Fruit fly (Drosophila melanogaster) whole organism, wandering third instar larva: Measurements from ENCODE around the gene srp.
A peak's percentile ranks its signal among the peaks of the same experiment; 100 is the strongest.

Source experiments
- Abd-B ChIP-seq: fragments of >200 bp; optimal IDR thresholded peaks from 2 replicates; lab custom pipeline; 2017; ENCODE audit warnings: missing biosample characterization, missing genetic modification characterization
- CG32264 ChIP-seq: fragments of 200-800 bp; sonication (Bioruptor generic); optimal IDR thresholded peaks from 2 replicates; lab custom pipeline; 2016; ENCODE audit warnings: missing biosample characterization, missing genetic modification characterization
- CG9705 ChIP-seq: fragments of 200-800 bp; sonication (Bioruptor generic); optimal IDR thresholded peaks from 2 replicates; lab custom pipeline; 2018; ENCODE audit warnings: missing biosample characterization, mild to moderate bottlenecking, missing genetic modification characterization
- CrebA ChIP-seq: fragments of 200-800 bp; sonication (Bioruptor generic); optimal IDR thresholded peaks from 2 replicates; lab custom pipeline; 2016; ENCODE audit warnings: missing biosample characterization, mild to moderate bottlenecking, missing genetic modification characterization, borderline replicate concordance
- Dfd ChIP-seq: fragments of >200 bp; optimal IDR thresholded peaks from 2 replicates; lab custom pipeline; 2017; ENCODE audit warnings: missing biosample characterization, missing genetic modification characterization
- Dif ChIP-seq: fragments of 200-275, 200-300 bp; sonication (Bioruptor generic); optimal IDR thresholded peaks from 2 replicates; lab custom pipeline; 2018; ENCODE audit warnings: missing biosample characterization, missing genetic modification characterization; ENCODE audit not compliant: partially characterized antibody
- GATAd ChIP-seq: sonication (Bioruptor generic); optimal IDR thresholded peaks from 2 replicates; lab custom pipeline; 2016; ENCODE audit warnings: missing biosample characterization, missing genetic modification characterization
- HLH106 ChIP-seq: fragments of 200-800 bp; optimal IDR thresholded peaks from 3 replicates; lab custom pipeline; 2019; ENCODE audit warnings: missing biosample characterization, mild to moderate bottlenecking, missing genetic modification characterization, moderate library complexity
- Hnf4 ChIP-seq: fragments of 200-800 bp; sonication (Bioruptor generic); optimal IDR thresholded peaks from 2 replicates; lab custom pipeline; 2016; ENCODE audit warnings: missing biosample characterization, mild to moderate bottlenecking, missing genetic modification characterization
- Hr78 ChIP-seq: fragments of >200 bp; optimal IDR thresholded peaks from 2 replicates; lab custom pipeline; 2017; ENCODE audit warnings: missing biosample characterization, missing genetic modification characterization
- Hr83 ChIP-seq: fragments of 200-300 bp; sonication (Bioruptor generic); optimal IDR thresholded peaks from 2 replicates; lab custom pipeline; 2016; ENCODE audit warnings: missing biosample characterization, mild to moderate bottlenecking, missing genetic modification characterization, moderate library complexity; ENCODE audit not compliant: poor library complexity, severe bottlenecking
- Jra ChIP-seq: sonication (Bioruptor generic); optimal IDR thresholded peaks from 2 replicates; lab custom pipeline; 2016; ENCODE audit warnings: missing biosample characterization, missing genetic modification characterization
- Mio ChIP-seq: sonication (Bioruptor generic); optimal IDR thresholded peaks from 2 replicates; lab custom pipeline; 2016; ENCODE audit warnings: missing biosample characterization, missing genetic modification characterization
- Myc ChIP-seq: fragments of >200 bp; optimal IDR thresholded peaks from 2 replicates; lab custom pipeline; 2017
- N ChIP-seq: fragments of >200 bp; optimal IDR thresholded peaks from 2 replicates; lab custom pipeline; 2018; ENCODE audit warnings: missing biosample characterization, missing external identifiers, missing genetic modification characterization
- OdsH ChIP-seq: fragments of 200-800 bp; sonication (Bioruptor generic); optimal IDR thresholded peaks from 2 replicates; lab custom pipeline; 2016; ENCODE audit warnings: missing biosample characterization, mild to moderate bottlenecking, missing genetic modification characterization
- Rel ChIP-seq, 2 experiments: fragments of 200-800 bp; sonication (Bioruptor generic) in 1 of 2; optimal IDR thresholded peaks; 2 replicates in 1 of 2; 3 replicates in 1 of 2; lab custom pipeline; 2016 to 2019; ENCODE audit warnings: mild to moderate bottlenecking in 2 of 2, missing biosample characterization in 2 of 2, missing genetic modification characterization in 2 of 2, moderate library complexity in 1 of 2
- Sp1 ChIP-seq: fragments of 200-800 bp; sonication (Bioruptor generic); optimal IDR thresholded peaks from 3 replicates; lab custom pipeline; 2019; ENCODE audit warnings: missing biosample characterization, mild to moderate bottlenecking, missing genetic modification characterization, moderate library complexity
- Vsx2 ChIP-seq: fragments of 200-300, 225-300 bp; sonication (Bioruptor generic); optimal IDR thresholded peaks from 2 replicates; lab custom pipeline; 2018; ENCODE audit warnings: missing biosample characterization, missing genetic modification characterization; ENCODE audit not compliant: partially characterized antibody
- br ChIP-seq: fragments of 200-800 bp; sonication (Bioruptor generic); optimal IDR thresholded peaks from 2 replicates; lab custom pipeline; 2016; ENCODE audit warnings: missing biosample characterization, missing genetic modification characterization
- brk ChIP-seq: fragments of 200-800 bp; sonication (Bioruptor generic); optimal IDR thresholded peaks from 2 replicates; lab custom pipeline; 2016; ENCODE audit warnings: missing biosample characterization, mild to moderate bottlenecking, missing genetic modification characterization
- dl ChIP-seq, 2 experiments: fragments of 175-275, 200-275 bp in 1 of 2; fragments of 200-275 bp in 1 of 2; sonication (Bioruptor generic); optimal IDR thresholded peaks; lab custom pipeline; 2018; ENCODE audit warnings: mild to moderate bottlenecking in 2 of 2, missing biosample characterization in 2 of 2, missing genetic modification characterization in 2 of 2, moderate library complexity in 2 of 2; ENCODE audit not compliant: partially characterized antibody in 2 of 2, insufficient read depth in 1 of 2
- dmrt93B ChIP-seq: fragments of 200-800 bp; sonication (Bioruptor generic); optimal IDR thresholded peaks from 2 replicates; lab custom pipeline; 2018; ENCODE audit warnings: missing biosample characterization, mild to moderate bottlenecking, missing genetic modification characterization
- dsf ChIP-seq: sonication (Bioruptor generic); optimal IDR thresholded peaks from 2 replicates; lab custom pipeline; 2016; ENCODE audit warnings: missing biosample characterization, missing genetic modification characterization, borderline replicate concordance
- ey ChIP-seq: fragments of 200-800 bp; sonication (Bioruptor generic); optimal IDR thresholded peaks from 2 replicates; lab custom pipeline; 2016; ENCODE audit warnings: missing biosample characterization, missing genetic modification characterization
- foxo ChIP-seq, 2 experiments: fragments of 200-800 bp; sonication (Bioruptor generic); optimal IDR thresholded peaks; 2 replicates in 1 of 2; 3 replicates in 1 of 2; lab custom pipeline; 2016 to 2017; ENCODE audit warnings: missing biosample characterization in 2 of 2, missing genetic modification characterization in 2 of 2
- fru ChIP-seq: fragments of 200-800 bp; sonication (Bioruptor generic); optimal IDR thresholded peaks from 3 replicates; lab custom pipeline; 2016; ENCODE audit warnings: missing biosample characterization, mild to moderate bottlenecking, missing genetic modification characterization
- h ChIP-seq: fragments of 200-800 bp; sonication (Bioruptor generic); optimal IDR thresholded peaks from 3 replicates; lab custom pipeline; 2016; ENCODE audit warnings: missing biosample characterization, mild to moderate bottlenecking, missing genetic modification characterization
- lola ChIP-seq: fragments of >200 bp; optimal IDR thresholded peaks from 2 replicates; lab custom pipeline; 2017; ENCODE audit warnings: missing biosample characterization, missing genetic modification characterization
- psq ChIP-seq: fragments of 200-800 bp; sonication (Bioruptor generic); optimal IDR thresholded peaks from 3 replicates; lab custom pipeline; 2017; ENCODE audit warnings: missing biosample characterization, mild to moderate bottlenecking, missing genetic modification characterization, moderate library complexity
- rgr ChIP-seq: fragments of 200-800 bp; sonication (Bioruptor generic); optimal IDR thresholded peaks from 3 replicates; lab custom pipeline; 2016; ENCODE audit warnings: missing biosample characterization, mild to moderate bottlenecking, missing genetic modification characterization
- sage ChIP-seq: fragments of 200-800 bp; sonication (Bioruptor generic); optimal IDR thresholded peaks from 2 replicates; lab custom pipeline; 2016; ENCODE audit warnings: missing biosample characterization, mild to moderate bottlenecking, missing genetic modification characterization
- sv ChIP-seq: fragments of 200-800 bp; sonication (Bioruptor generic); optimal IDR thresholded peaks from 3 replicates; lab custom pipeline; 2016; ENCODE audit warnings: missing biosample characterization, missing genetic modification characterization
- tai ChIP-seq: sonication (Bioruptor generic); optimal IDR thresholded peaks from 2 replicates; lab custom pipeline; 2016; ENCODE audit warnings: missing biosample characterization, missing genetic modification characterization
- usp ChIP-seq: fragments of >200 bp; optimal IDR thresholded peaks from 2 replicates; lab custom pipeline; 2017; ENCODE audit warnings: missing biosample characterization, missing genetic modification characterization
- woc ChIP-seq: sonication (Bioruptor generic); optimal IDR thresholded peaks from 2 replicates; lab custom pipeline; 2016; ENCODE audit warnings: missing biosample characterization, mild to moderate bottlenecking, missing genetic modification characterization

The srp gene

dm6 chr3R:15993815-15994572 lies 8.0 kb downstream of the srp start:
- no peak for TF ChIP-seq fru

- TF ChIP-seq ey = no peak
Observed at dm6 chr3R:15994573-15994869, 8.6 kb downstream of the srp start.

- peak; percentile 94 for TF ChIP-seq Dfd (GFP tag; lab: Kevin White, UChicago)
- no peak for TF ChIP-seq h (GFP tag; lab: Kevin White, UChicago)
- TF ChIP-seq Myc (lab: Kevin White, UChicago) = peak; percentile 82
Observed at dm6 chr3R:15998972-15999721, 13.2 kb downstream of the srp start.

- TF ChIP-seq Hnf4 (GFP tag; lab: Kevin White, UChicago) (peak; percentile 29), Hr78 (no peak), Dif (GFP tag; lab: Kevin White, UChicago) (no peak), rgr (GFP tag; lab: Kevin White, UChicago) (peak; percentile 15), N (peak; percentile 52), foxo (GFP tag; optimal IDR thresholded peaks at IDR 0.05; lab: Kevin White, UChicago) (peak in 1 of 2 experiments; percentile 12), Myc (lab: Kevin White, UChicago) (peak; percentile 73), woc (GFP tag; lab: Kevin White, UChicago) (no peak), Rel (GFP tag; optimal IDR thresholded peaks at IDR 0.05; lab: Kevin White, UChicago) (no peak), Rel (tag; optimal IDR thresholded peaks at IDR 0.05; lab: Kevin White, UChicago) (peak; percentile 37), h (GFP tag; lab: Kevin White, UChicago) (peak; percentile 36)
Observed at dm6 chr3R:16004015-16004414, 18.1 kb downstream of the srp start.

- TF ChIP-seq CG32264 (no peak), fru (peak; percentile 54), br (peak; percentile 23), dl (GFP tag; optimal IDR thresholded peaks at IDR 0.05; lab: Kevin White, UChicago; ENCODE audit: insufficient read depth in 1 of 2, partially characterized antibody in 2 of 2) (no peak), Jra (GFP tag; lab: Kevin White, UChicago) (no peak), foxo (GFP tag; optimal IDR thresholded peaks at IDR 0.05; lab: Kevin White, UChicago) (peak in 1 of 2 experiments; percentile 1), Hnf4 (GFP tag; lab: Kevin White, UChicago) (no peak), Rel (GFP tag; optimal IDR thresholded peaks at IDR 0.05; lab: Kevin White, UChicago) (no peak), Rel (tag; optimal IDR thresholded peaks at IDR 0.05; lab: Kevin White, UChicago) (peak; percentile 97), rgr (GFP tag; lab: Kevin White, UChicago) (peak; percentile 13), HLH106 (tag; lab: Kevin White, UChicago) (peak; percentile 6), Mio (GFP tag; lab: Kevin White, UChicago) (no peak), Hr83 (no peak), dmrt93B (GFP tag; lab: Kevin White, UChicago) (no peak), brk (GFP tag; lab: Kevin White, UChicago) (peak; percentile 35), woc (GFP tag; lab: Kevin White, UChicago) (no peak), Abd-B (GFP tag; lab: Kevin White, UChicago) (no peak), dsf (GFP tag; lab: Kevin White, UChicago) (no peak), h (GFP tag; lab: Kevin White, UChicago) (peak; percentile 85), Vsx2 (GFP tag; lab: Kevin White, UChicago) (no peak), Myc (lab: Kevin White, UChicago) (no peak), Hr78 (no peak), Sp1 (GFP tag; lab: Kevin White, UChicago) (no peak), tai (GFP tag; lab: Kevin White, UChicago) (no peak), GATAd (GFP tag; lab: Kevin White, UChicago) (no peak), N (no peak), ey (no peak), Dfd (GFP tag; lab: Kevin White, UChicago) (no peak), usp (GFP tag; lab: Kevin White, UChicago) (no peak), CrebA (GFP tag; lab: Kevin White, UChicago) (no peak), lola (GFP tag; lab: Kevin White, UChicago) (no peak), psq (GFP tag; lab: Kevin White, UChicago) (no peak), OdsH (no peak), CG9705 (GFP tag; lab: Kevin White, UChicago) (no peak), sv (GFP tag; lab: Kevin White, UChicago) (no peak), sage (GFP tag; lab: Kevin White, UChicago) (no peak)
Observed at dm6 chr3R:16004691-16005474, 18.9 kb downstream of the srp start.
